Fruit fly (Drosophila melanogaster) whole organism, prepupa: ENCODE measurements around the gene Mcm3.

Source experiments
- CG10669 ChIP-seq: fragments of 200-800 bp; sonication (Bioruptor generic); optimal IDR thresholded peaks from 3 replicates; lab custom pipeline; 2018; ENCODE audit warnings: missing biosample characterization, mild to moderate bottlenecking, missing genetic modification characterization, moderate library complexity
- CG11762 ChIP-seq: fragments of 200-800 bp; sonication (Bioruptor generic); optimal IDR thresholded peaks from 3 replicates; lab custom pipeline; 2016; ENCODE audit warnings: missing biosample characterization, missing genetic modification characterization; ENCODE audit not compliant: insufficient read depth
- CG11902 ChIP-seq: fragments of 200-800 bp; sonication (Bioruptor generic); optimal IDR thresholded peaks from 3 replicates; lab custom pipeline; 2016; ENCODE audit warnings: missing biosample characterization, missing genetic modification characterization
- CG15336 ChIP-seq: fragments of 200-800 bp; sonication (Bioruptor generic); IDR thresholded peaks from 2 replicates; pipeline ENCODE4 v1.3.6; 2022; ENCODE audit warnings: missing biosample characterization, missing genetic modification characterization
- CG1621 ChIP-seq: fragments of 200-800 bp; sonication (Bioruptor generic); optimal IDR thresholded peaks from 3 replicates; lab custom pipeline; 2018; ENCODE audit warnings: missing biosample characterization, mild to moderate bottlenecking, missing genetic modification characterization
- CG16779 ChIP-seq: fragments of 200-800 bp; sonication (Bioruptor generic); optimal IDR thresholded peaks from 3 replicates; lab custom pipeline; 2017; ENCODE audit warnings: missing biosample characterization, mild to moderate bottlenecking, missing genetic modification characterization
- CG32006 ChIP-seq: fragments of 200-800 bp; sonication (Bioruptor generic); optimal IDR thresholded peaks from 3 replicates; lab custom pipeline; 2017; ENCODE audit warnings: missing biosample characterization, mild to moderate bottlenecking, missing genetic modification characterization
- CG34406 ChIP-seq: fragments of 200-800 bp; sonication (Bioruptor generic); optimal IDR thresholded peaks from 3 replicates; lab custom pipeline; 2016; ENCODE audit warnings: missing biosample characterization, missing genetic modification characterization
- CG3919 ChIP-seq: fragments of 200-800 bp; sonication (Bioruptor generic); optimal IDR thresholded peaks from 3 replicates; lab custom pipeline; 2016; ENCODE audit warnings: missing biosample characterization, missing genetic modification characterization
- CG4318 ChIP-seq: fragments of 200-800 bp; sonication (Bioruptor generic); optimal IDR thresholded peaks from 3 replicates; lab custom pipeline; 2017; ENCODE audit warnings: missing biosample characterization, mild to moderate bottlenecking, missing genetic modification characterization
- CG6163 ChIP-seq: fragments of 200-800 bp; sonication (Bioruptor generic); IDR thresholded peaks from 3 replicates; pipeline ENCODE4 v1.3.6; 2022; ENCODE audit warnings: missing biosample characterization, missing genetic modification characterization
- CG6276 ChIP-seq: fragments of 200-800 bp; sonication (Bioruptor generic); optimal IDR thresholded peaks from 2 replicates; lab custom pipeline; 2017; ENCODE audit warnings: missing biosample characterization, mild to moderate bottlenecking, missing genetic modification characterization
- CG6854 ChIP-seq: fragments of 200-800 bp; sonication (Bioruptor generic); optimal IDR thresholded peaks from 2 replicates; lab custom pipeline; 2017; ENCODE audit warnings: missing biosample characterization, mild to moderate bottlenecking, missing genetic modification characterization
- CG7368 ChIP-seq: fragments of 200-800 bp; sonication (Bioruptor generic); optimal IDR thresholded peaks from 3 replicates; lab custom pipeline; 2016; ENCODE audit warnings: missing biosample characterization, missing genetic modification characterization
- CG8319 ChIP-seq: fragments of 200-800 bp; sonication (Bioruptor generic); optimal IDR thresholded peaks from 3 replicates; lab custom pipeline; 2016; ENCODE audit warnings: missing biosample characterization, missing genetic modification characterization
- CG8632 ChIP-seq: fragments of 200-800 bp; sonication (Bioruptor generic); optimal IDR thresholded peaks from 3 replicates; lab custom pipeline; 2016; ENCODE audit warnings: missing biosample characterization, missing genetic modification characterization
- Eip75B ChIP-seq: fragments of 200-800 bp; sonication (Bioruptor generic); optimal IDR thresholded peaks from 3 replicates; lab custom pipeline; 2016; ENCODE audit warnings: missing biosample characterization, missing genetic modification characterization
- Eip93F ChIP-seq: fragments of 200-800 bp; sonication (Bioruptor generic); optimal IDR thresholded peaks from 2 replicates; lab custom pipeline; 2016; ENCODE audit warnings: missing biosample characterization, mild to moderate bottlenecking, missing genetic modification characterization
- Ets21C ChIP-seq: fragments of 200-800 bp; sonication (Bioruptor generic); optimal IDR thresholded peaks from 3 replicates; lab custom pipeline; 2016; ENCODE audit warnings: missing biosample characterization, missing genetic modification characterization
- Ets96B ChIP-seq: fragments of 200-800 bp; optimal IDR thresholded peaks from 2 replicates; lab custom pipeline; 2019; ENCODE audit warnings: missing biosample characterization, mild to moderate bottlenecking, missing genetic modification characterization, moderate library complexity
- Gug ChIP-seq: fragments of 200-800 bp; sonication (Bioruptor generic); IDR thresholded peaks from 2 replicates; pipeline ENCODE4 v1.3.6; 2022; ENCODE audit warnings: missing biosample characterization, missing genetic modification characterization
- Hr38 ChIP-seq: sonication (Bioruptor generic); optimal IDR thresholded peaks from 2 replicates; lab custom pipeline; 2016; ENCODE audit warnings: missing biosample characterization, missing genetic modification characterization
- Lpt ChIP-seq: fragments of 200-800 bp; sonication (Bioruptor generic); optimal IDR thresholded peaks from 3 replicates; lab custom pipeline; 2016; ENCODE audit warnings: missing biosample characterization, missing genetic modification characterization
- Smox ChIP-seq: fragments of 200-800 bp; sonication (Bioruptor generic); optimal IDR thresholded peaks from 3 replicates; lab custom pipeline; 2016; ENCODE audit warnings: missing biosample characterization, missing genetic modification characterization
- Sox14 ChIP-seq: fragments of 200-800 bp; sonication (Bioruptor generic); optimal IDR thresholded peaks from 3 replicates; lab custom pipeline; 2016; ENCODE audit warnings: missing biosample characterization, missing genetic modification characterization
- Sox15 ChIP-seq: fragments of 200-800 bp; sonication (Bioruptor generic); optimal IDR thresholded peaks from 3 replicates; lab custom pipeline; 2016; ENCODE audit warnings: missing biosample characterization, missing genetic modification characterization
- achi ChIP-seq: fragments of 200-800 bp; sonication (Bioruptor generic); optimal IDR thresholded peaks from 3 replicates; lab custom pipeline; 2016; ENCODE audit warnings: missing biosample characterization, missing genetic modification characterization
- acj6 ChIP-seq: fragments of 200-800 bp; sonication (Bioruptor generic); optimal IDR thresholded peaks from 3 replicates; lab custom pipeline; 2016; ENCODE audit warnings: missing biosample characterization, missing genetic modification characterization
- eg ChIP-seq: fragments of 200-800 bp; sonication (Bioruptor generic); IDR thresholded peaks from 3 replicates; pipeline ENCODE4 v1.3.6; 2022; ENCODE audit warnings: missing biosample characterization, missing genetic modification characterization
- esn ChIP-seq: fragments of 200-800 bp; sonication (Bioruptor generic); optimal IDR thresholded peaks from 2 replicates; lab custom pipeline; 2016; ENCODE audit warnings: missing biosample characterization, mild to moderate bottlenecking, missing genetic modification characterization, moderate library complexity
- lz ChIP-seq: fragments of 200-800 bp; sonication (Bioruptor generic); optimal IDR thresholded peaks from 3 replicates; lab custom pipeline; 2016; ENCODE audit warnings: missing biosample characterization, missing genetic modification characterization
- net ChIP-seq: fragments of 200-800 bp; sonication (Bioruptor generic); optimal IDR thresholded peaks from 3 replicates; lab custom pipeline; 2016; ENCODE audit warnings: missing biosample characterization, missing genetic modification characterization
- pdm3 ChIP-seq: fragments of 200-800 bp; sonication (Bioruptor generic); optimal IDR thresholded peaks from 3 replicates; lab custom pipeline; 2016; ENCODE audit warnings: missing biosample characterization, missing genetic modification characterization
- spab ChIP-seq: fragments of 200-800 bp; sonication (Bioruptor generic); optimal IDR thresholded peaks from 2 replicates; lab custom pipeline; 2017; ENCODE audit warnings: missing biosample characterization, mild to moderate bottlenecking, missing genetic modification characterization, missing genetic modification reagents
- ss ChIP-seq, 2 experiments: fragments of 200-800 bp; sonication (Bioruptor generic); optimal IDR thresholded peaks; 2 replicates in 1 of 2; 3 replicates in 1 of 2; lab custom pipeline; 2017 to 2018; ENCODE audit warnings: mild to moderate bottlenecking in 2 of 2, missing biosample characterization in 2 of 2, missing genetic modification characterization in 2 of 2, moderate library complexity in 1 of 2
- topi ChIP-seq: fragments of 200-800 bp; sonication (Bioruptor generic); optimal IDR thresholded peaks from 3 replicates; lab custom pipeline; 2016; ENCODE audit warnings: missing biosample characterization, missing genetic modification characterization

Gene Mcm3

dm6 chrX:5336722-5337121 is 13.1 kb downstream of the Mcm3 start (continued):
- TF ChIP-seq Eip93F (GFP tag; lab: Kevin White, UChicago), result no peak
- TF ChIP-seq CG11902, result peak; percentile 63
- peak; percentile 9 for TF ChIP-seq CG7368 (GFP tag; lab: Kevin White, UChicago)
- peak; percentile 68 for TF ChIP-seq CG34406
- TF ChIP-seq CG8632, result peak; percentile 56
- TF ChIP-seq spab (GFP tag; lab: Kevin White, UChicago), result no peak
- TF ChIP-seq ss (GFP tag; optimal IDR thresholded peaks at IDR 0.05; lab: Kevin White, UChicago), result no peak
- TF ChIP-seq Gug, result no peak
- peak; percentile 34 for TF ChIP-seq CG10669 (GFP tag; lab: Kevin White, UChicago)
- TF ChIP-seq Ets96B (tag; lab: Kevin White, UChicago), result peak; percentile 21
- peak; percentile 63 for TF ChIP-seq Sox15 (GFP tag; lab: Kevin White, UChicago)
- TF ChIP-seq Hr38, result no peak
- TF ChIP-seq, all 60 proteins: peak for 44

- no peak for TF ChIP-seq Lpt (GFP tag; lab: Kevin White, UChicago)
- peak; percentile 20 for TF ChIP-seq CG8319 (GFP tag; lab: Kevin White, UChicago)
Measured at dm6 chrX:5337316-5337715, 13.7 kb downstream of the Mcm3 start.

- TF ChIP-seq pdm3 (no peak), achi (no peak), CG11762 (GFP tag; lab: Kevin White, UChicago) (no peak), CG10669 (GFP tag; lab: Kevin White, UChicago) (no peak), CG32006 (GFP tag; lab: Kevin White, UChicago) (peak; percentile 27)
Measured at dm6 chrX:5338435-5338834, 14.8 kb downstream of the Mcm3 start.

dm6 chrX:5339970-5340369 is 16.3 kb downstream of the Mcm3 start, which contains the start of gene SK:
Gene SK, plus strand, starts transcription at chrX:5340236.
- TF ChIP-seq CG6854 (GFP tag; lab: Kevin White, UChicago) (no peak), CG8319 (GFP tag; lab: Kevin White, UChicago) (no peak), CG11902 (no peak), ss (GFP tag; optimal IDR thresholded peaks at IDR 0.05; lab: Kevin White, UChicago) (no peak), Ets96B (tag; lab: Kevin White, UChicago) (no peak), esn (GFP tag; lab: Kevin White, UChicago) (no peak), lz (no peak), eg (GFP tag; lab: Robert Waterston, UW) (peak; percentile 27; the same call in 1 of the 3 replicates), Eip75B (GFP tag; lab: Kevin White, UChicago) (no peak), Sox14 (GFP tag; lab: Kevin White, UChicago) (no peak), CG4318 (GFP tag; lab: Kevin White, UChicago) (no peak), Hr38 (no peak), CG3919 (GFP tag; lab: Kevin White, UChicago) (no peak), CG15336 (GFP tag; lab: Robert Waterston, UW) (peak; percentile 19; the same call in 1 of the 2 replicates), achi (no peak), spab (GFP tag; lab: Kevin White, UChicago) (no peak), Lpt (GFP tag; lab: Kevin White, UChicago) (no peak), CG1621 (no peak), Smox (GFP tag; lab: Kevin White, UChicago) (no peak), acj6 (GFP tag; lab: Kevin White, UChicago) (no peak), CG34406 (no peak), net (GFP tag; lab: Kevin White, UChicago) (no peak), CG6163 (GFP tag; lab: Robert Waterston, UW) (0 out of 3 replicates have a peak, but pooled peaks have one; percentile 21), CG16779 (no peak)

- TF ChIP-seq Ets21C (GFP tag; lab: Kevin White, UChicago), result no peak
- peak; percentile 42; the same call in 2 of the 3 replicates for TF ChIP-seq eg (GFP tag; lab: Robert Waterston, UW)
- peak; percentile 18 for TF ChIP-seq CG6276
- TF ChIP-seq Gug, result peak; percentile 30; the same call in 1 of the 2 replicates
- TF ChIP-seq topi (GFP tag; lab: Kevin White, UChicago), result no peak
- peak; percentile 14 for TF ChIP-seq CG32006 (GFP tag; lab: Kevin White, UChicago)
- peak; percentile 37; the same call in 1 of the 2 replicates for TF ChIP-seq CG15336 (GFP tag; lab: Robert Waterston, UW)
Measured at dm6 chrX:5349899-5350575, 26.4 kb downstream of the Mcm3 start.
